Fruit fly (Drosophila melanogaster) whole organism, embryonic: Measurements from ENCODE around the gene Sec5.

Experiments used
- Aef1 ChIP-seq: fragments of 200-800 bp; sonication (Bioruptor generic); IDR thresholded peaks from 3 replicates; pipeline ENCODE4 v1.3.6; 2022; ENCODE audit warnings: missing biosample characterization, missing genetic modification characterization
- Atf-2 ChIP-seq: fragments of 200-800 bp; sonication (Bioruptor generic); optimal IDR thresholded peaks from 2 replicates; lab custom pipeline; 2016; ENCODE audit warnings: missing biosample characterization, missing genetic modification characterization
- BtbVII ChIP-seq: fragments of 200-800 bp; sonication (Bioruptor generic); optimal IDR thresholded peaks from 3 replicates; lab custom pipeline; 2017; ENCODE audit warnings: missing biosample characterization, mild to moderate bottlenecking, missing genetic modification characterization
- CG10431 ChIP-seq: fragments of 200-800 bp; sonication (Bioruptor generic); optimal IDR thresholded peaks from 3 replicates; lab custom pipeline; 2018; ENCODE audit warnings: missing biosample characterization, mild to moderate bottlenecking, missing genetic modification characterization
- CG10979 ChIP-seq: fragments of 200-800 bp; sonication (Bioruptor generic); optimal IDR thresholded peaks from 2 replicates; lab custom pipeline; 2018; ENCODE audit warnings: missing biosample characterization, mild to moderate bottlenecking, missing genetic modification characterization, moderate library complexity
- CG14441 ChIP-seq: fragments of 200-800 bp; sonication (Bioruptor generic); IDR thresholded peaks from 2 replicates; pipeline ENCODE4 v1.3.6; 2022; ENCODE audit warnings: missing biosample characterization, missing genetic modification characterization
- CG15479 ChIP-seq: fragments of 200-800 bp; sonication (Bioruptor generic); optimal IDR thresholded peaks from 3 replicates; lab custom pipeline; 2019; ENCODE audit warnings: missing biosample characterization, mild to moderate bottlenecking, missing genetic modification characterization, moderate library complexity
- CG17359 ChIP-seq: fragments of 200-800 bp; sonication (Bioruptor generic); optimal IDR thresholded peaks from 3 replicates; lab custom pipeline; 2018; ENCODE audit warnings: missing biosample characterization, mild to moderate bottlenecking, missing genetic modification characterization, moderate library complexity
- CG18476 ChIP-seq: fragments of 200-800 bp; sonication (Bioruptor generic); optimal IDR thresholded peaks from 2 replicates; lab custom pipeline; 2016; ENCODE audit warnings: missing biosample characterization, mild to moderate bottlenecking, missing genetic modification characterization
- CG2120 ChIP-seq: fragments of 200-800 bp; sonication (Bioruptor generic); optimal IDR thresholded peaks from 3 replicates; lab custom pipeline; 2016; ENCODE audit warnings: missing biosample characterization, missing genetic modification characterization
- CG2202 ChIP-seq: fragments of 200-800 bp; sonication (Bioruptor generic); optimal IDR thresholded peaks from 2 replicates; lab custom pipeline; 2018; ENCODE audit warnings: missing biosample characterization, mild to moderate bottlenecking, missing genetic modification characterization
- CG2712 ChIP-seq: fragments of 200-800 bp; optimal IDR thresholded peaks from 3 replicates; lab custom pipeline; 2019; ENCODE audit warnings: missing biosample characterization, mild to moderate bottlenecking, missing genetic modification characterization, moderate library complexity
- CG4404 ChIP-seq: fragments of 200-800 bp; sonication (Bioruptor generic); IDR thresholded peaks from 2 replicates; pipeline ENCODE4 v1.3.6; 2022; ENCODE audit warnings: missing biosample characterization, missing genetic modification characterization
- CG4617 ChIP-seq: fragments of 200-800 bp; sonication (Bioruptor generic); optimal IDR thresholded peaks from 3 replicates; lab custom pipeline; 2016; ENCODE audit warnings: missing biosample characterization, missing genetic modification characterization, borderline replicate concordance
- CG5180 ChIP-seq: fragments of 200-800 bp; sonication (Bioruptor generic); optimal IDR thresholded peaks from 3 replicates; lab custom pipeline; 2017; ENCODE audit warnings: missing biosample characterization, missing genetic modification characterization, mild to moderate bottlenecking, moderate library complexity, missing genetic modification reagents
- CG7357 ChIP-seq: fragments of 200-800 bp; sonication (Bioruptor generic); IDR thresholded peaks from 3 replicates; pipeline ENCODE4 v1.3.6; 2022; ENCODE audit warnings: missing biosample characterization, missing genetic modification characterization
- CG7928 ChIP-seq: fragments of 200-800 bp; sonication (Bioruptor generic); optimal IDR thresholded peaks from 2 replicates; lab custom pipeline; 2017; ENCODE audit warnings: missing biosample characterization, mild to moderate bottlenecking, missing genetic modification characterization
- CG8281 ChIP-seq: fragments of 200-800 bp; sonication (Bioruptor generic); optimal IDR thresholded peaks from 2 replicates; lab custom pipeline; 2018; ENCODE audit warnings: missing biosample characterization, mild to moderate bottlenecking, missing genetic modification characterization, moderate library complexity
- CG8388 ChIP-seq: fragments of 200-800 bp; sonication (Bioruptor generic); optimal IDR thresholded peaks from 2 replicates; lab custom pipeline; 2019; ENCODE audit warnings: missing biosample characterization, mild to moderate bottlenecking, missing genetic modification characterization, moderate library complexity
- CG8944 ChIP-seq: fragments of 200-800 bp; sonication (Bioruptor generic); optimal IDR thresholded peaks from 3 replicates; lab custom pipeline; 2016; ENCODE audit warnings: missing biosample characterization, missing genetic modification characterization
- CG9215 ChIP-seq: fragments of 200-800 bp; sonication (Bioruptor generic); IDR thresholded peaks from 2 replicates; pipeline ENCODE4 v1.3.6; 2022; ENCODE audit warnings: missing biosample characterization, missing genetic modification characterization
- CG9437 ChIP-seq: fragments of 200-800 bp; sonication (Bioruptor generic); optimal IDR thresholded peaks from 2 replicates; lab custom pipeline; 2018; ENCODE audit warnings: missing biosample characterization, mild to moderate bottlenecking, missing genetic modification characterization
- CG9609 ChIP-seq: fragments of 200-800 bp; sonication (Bioruptor generic); optimal IDR thresholded peaks from 3 replicates; lab custom pipeline; 2016; ENCODE audit warnings: missing biosample characterization, missing genetic modification characterization
- CG9817 ChIP-seq: fragments of 200-800 bp; sonication (Bioruptor generic); optimal IDR thresholded peaks from 2 replicates; lab custom pipeline; 2018; ENCODE audit warnings: missing biosample characterization, mild to moderate bottlenecking, missing genetic modification characterization, moderate library complexity
- H15 ChIP-seq: fragments of 200-800 bp; sonication (Bioruptor generic); IDR thresholded peaks from 3 replicates; pipeline ENCODE4 v1.3.6; 2022; ENCODE audit warnings: missing biosample characterization, missing genetic modification characterization
- HmgD ChIP-seq: fragments of 200-800 bp; sonication (Bioruptor generic); optimal IDR thresholded peaks from 3 replicates; lab custom pipeline; 2016; ENCODE audit warnings: missing biosample characterization, missing genetic modification characterization
- Mes4 ChIP-seq: fragments of 200-800 bp; sonication (Bioruptor generic); optimal IDR thresholded peaks from 2 replicates; lab custom pipeline; 2016; ENCODE audit warnings: missing biosample characterization, missing genetic modification characterization
- Mrtf ChIP-seq: fragments of 200-800 bp; sonication (Bioruptor generic); IDR thresholded peaks from 3 replicates; pipeline ENCODE4 v1.3.6; 2022; ENCODE audit warnings: missing biosample characterization, missing genetic modification characterization
- Optix ChIP-seq: fragments of 200-800 bp; sonication (Bioruptor generic); IDR thresholded peaks from 3 replicates; pipeline ENCODE4 v1.3.6; 2022; ENCODE audit warnings: missing biosample characterization, missing genetic modification characterization
- Poxn ChIP-seq: fragments of 200-800 bp; sonication (Bioruptor generic); IDR thresholded peaks from 2 replicates; pipeline ENCODE4 v1.3.6; 2022; ENCODE audit warnings: missing biosample characterization, missing genetic modification characterization
- Ptx1 ChIP-seq: fragments of 200-800 bp; sonication (Bioruptor generic); IDR thresholded peaks from 2 replicates; pipeline ENCODE4 v1.3.6; 2022; ENCODE audit warnings: missing biosample characterization, missing genetic modification characterization
- Sry-δ ChIP-seq: fragments of 200-800 bp; sonication (Bioruptor generic); optimal IDR thresholded peaks from 2 replicates; lab custom pipeline; 2016; ENCODE audit warnings: missing biosample characterization, missing genetic modification characterization
- Trl ChIP-seq, 3 experiments: fragments of >200 bp in 2 of 3; fragments of 200-800 bp in 1 of 3; sonication (Bioruptor generic) in 1 of 3; optimal IDR thresholded peaks; 2 replicates in 1 of 3; 3 replicates in 2 of 3; lab custom pipeline; 2016 to 2017; ENCODE audit warnings: missing biosample characterization in 1 of 3, missing genetic modification characterization in 1 of 3
- al ChIP-seq: fragments of 200-800 bp; sonication (Bioruptor generic); IDR thresholded peaks from 2 replicates; pipeline ENCODE4 v1.3.6; 2022; ENCODE audit warnings: missing biosample characterization, missing genetic modification characterization
- ash1 ChIP-seq: fragments of 200-800 bp; sonication (Bioruptor generic); optimal IDR thresholded peaks from 2 replicates; lab custom pipeline; 2018; ENCODE audit warnings: missing biosample characterization, mild to moderate bottlenecking, missing genetic modification characterization
- br ChIP-seq: fragments of >200 bp; optimal IDR thresholded peaks from 2 replicates; lab custom pipeline; 2017
- en ChIP-seq: fragments of 200-800 bp; sonication (Bioruptor generic); optimal IDR thresholded peaks from 2 replicates; lab custom pipeline; 2016; ENCODE audit warnings: missing biosample characterization, missing genetic modification characterization
- fd102C ChIP-seq: fragments of 200-800 bp; sonication (Bioruptor generic); optimal IDR thresholded peaks from 2 replicates; lab custom pipeline; 2018; ENCODE audit warnings: missing biosample characterization, mild to moderate bottlenecking, missing genetic modification characterization, moderate library complexity
- ftz-f1 ChIP-seq: fragments of 200-800 bp; sonication (Bioruptor generic); optimal IDR thresholded peaks from 2 replicates; lab custom pipeline; 2016; ENCODE audit warnings: missing biosample characterization, missing genetic modification characterization
- gfzf ChIP-seq: fragments of 200-800 bp; sonication (Bioruptor generic); optimal IDR thresholded peaks from 2 replicates; lab custom pipeline; 2016; ENCODE audit warnings: missing biosample characterization, mild to moderate bottlenecking, missing genetic modification characterization, moderate library complexity
- grau ChIP-seq: fragments of 200-800 bp; optimal IDR thresholded peaks from 3 replicates; lab custom pipeline; 2019; ENCODE audit warnings: missing biosample characterization, mild to moderate bottlenecking, missing genetic modification characterization, moderate library complexity
- lilli ChIP-seq: fragments of 200-800 bp; sonication (Bioruptor generic); optimal IDR thresholded peaks from 3 replicates; lab custom pipeline; 2016; ENCODE audit warnings: missing biosample characterization, missing genetic modification characterization
- nerfin-2 ChIP-seq: fragments of 200-800 bp; sonication (Bioruptor generic); IDR thresholded peaks from 2 replicates; pipeline ENCODE4 v1.3.6; 2022; ENCODE audit warnings: missing biosample characterization, missing genetic modification characterization; ENCODE audit not compliant: partially characterized antibody
- odd ChIP-seq: fragments of 200-800 bp; sonication (Bioruptor generic); optimal IDR thresholded peaks from 2 replicates; lab custom pipeline; 2017; ENCODE audit warnings: missing biosample characterization, mild to moderate bottlenecking, missing genetic modification characterization
- org-1 ChIP-seq: fragments of 200-800 bp; sonication (Bioruptor generic); optimal IDR thresholded peaks from 2 replicates; lab custom pipeline; 2017; ENCODE audit warnings: missing biosample characterization, missing genetic modification characterization
- pita ChIP-seq: fragments of 200-800 bp; sonication (Bioruptor generic); optimal IDR thresholded peaks from 2 replicates; lab custom pipeline; 2017; ENCODE audit warnings: missing biosample characterization, mild to moderate bottlenecking, missing genetic modification characterization
- pum ChIP-seq: fragments of 200-800 bp; sonication (Bioruptor generic); optimal IDR thresholded peaks from 2 replicates; lab custom pipeline; 2016; ENCODE audit warnings: missing biosample characterization, missing genetic modification characterization
- sc ChIP-seq, 3 experiments: fragments of >200 bp in 2 of 3; fragments of 200-800 bp in 1 of 3; sonication (Bioruptor generic) in 1 of 3; optimal IDR thresholded peaks; 2 replicates in 2 of 3; 3 replicates in 1 of 3; lab custom pipeline; 2017; ENCODE audit warnings: mild to moderate bottlenecking in 1 of 3, missing biosample characterization in 1 of 3, missing genetic modification characterization in 1 of 3, missing genetic modification reagents in 1 of 3
- so ChIP-seq: fragments of 200-800 bp; sonication (Bioruptor generic); IDR thresholded peaks from 3 replicates; pipeline ENCODE4 v1.3.6; 2022; ENCODE audit warnings: missing biosample characterization, missing genetic modification characterization
- zen2 ChIP-seq: fragments of 200-800 bp; sonication (Bioruptor generic); IDR thresholded peaks from 3 replicates; pipeline ENCODE4 v1.3.6; 2022; ENCODE audit warnings: missing biosample characterization, missing genetic modification characterization; ENCODE audit not compliant: partially characterized antibody

Sec5 gene

DNA sequence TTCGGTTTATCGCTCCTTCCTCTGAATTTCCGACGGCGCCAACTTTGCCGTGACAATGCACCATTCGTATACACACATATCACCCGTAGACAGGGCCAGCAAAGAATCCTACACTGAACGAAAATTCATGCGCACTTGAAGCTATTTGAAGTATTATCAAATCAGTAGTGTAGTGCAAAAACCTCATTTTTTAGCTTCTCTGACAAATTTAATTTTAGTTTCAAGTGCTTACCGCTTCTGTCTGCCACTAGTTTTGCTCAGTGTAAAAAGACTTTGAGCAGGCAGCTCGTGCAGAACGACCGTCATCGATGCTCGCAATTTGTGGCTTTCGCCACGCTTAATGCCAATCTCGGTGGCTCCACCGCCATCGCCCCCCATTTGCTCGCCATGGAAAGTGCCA, 12.3 kb upstream of the Sec5 start (continued):
- TF ChIP-seq CG17359 (tag; lab: Kevin White, UChicago), result peak; percentile 37
- peak; percentile 60; the same call in 1 of the 3 replicates for TF ChIP-seq Optix (GFP tag; lab: Robert Waterston, UW)
- no peak for TF ChIP-seq ftz-f1 (GFP tag; lab: Kevin White, UChicago)
- TF ChIP-seq gfzf (GFP tag; lab: Kevin White, UChicago), result no peak
- TF ChIP-seq al (GFP tag; lab: Robert Waterston, UW), result 0 out of 2 replicates have a peak, but pooled peaks have one; percentile 21
- TF ChIP-seq nerfin-2 (GFP tag; lab: Robert Waterston, UW), result no peak
- no peak for TF ChIP-seq BtbVII (GFP tag; lab: Kevin White, UChicago)
- TF ChIP-seq CG8281 (tag; lab: Kevin White, UChicago), result no peak
- peak; percentile 68 for TF ChIP-seq CG14441
- TF ChIP-seq CG8388 (GFP tag; lab: Kevin White, UChicago), result no peak
- no peak for TF ChIP-seq Sry-δ (GFP tag; lab: Kevin White, UChicago)
- TF ChIP-seq Atf-2 (GFP tag; lab: Kevin White, UChicago), result peak; percentile 19
- TF ChIP-seq lilli (GFP tag; lab: Kevin White, UChicago), result peak; percentile 21
- TF ChIP-seq CG7357 (GFP tag; lab: Robert Waterston, UW), result no peak
- no peak for TF ChIP-seq odd (GFP tag; lab: Kevin White, UChicago)
- TF ChIP-seq so (GFP tag; lab: Robert Waterston, UW), result no peak
- peak; percentile 52 for TF ChIP-seq CG9609 (GFP tag; lab: Kevin White, UChicago)
- TF ChIP-seq fd102C (GFP tag; lab: Kevin White, UChicago), result no peak
- TF ChIP-seq org-1 (GFP tag; lab: Kevin White, UChicago), result peak; percentile 16
- peak; percentile 29 for TF ChIP-seq CG18476 (GFP tag; lab: Kevin White, UChicago)
- no peak for TF ChIP-seq Mes4 (GFP tag; lab: Kevin White, UChicago)
- TF ChIP-seq pita (GFP tag; lab: Kevin White, UChicago), result no peak
- peak; percentile 44 for TF ChIP-seq CG8944
- peak; percentile 7; the same call in 1 of the 2 replicates for TF ChIP-seq CG4404 (GFP tag; lab: Robert Waterston, UW)
- TF ChIP-seq HmgD (GFP tag; lab: Kevin White, UChicago), result no peak
- TF ChIP-seq br (lab: Kevin White, UChicago), result no peak
- TF ChIP-seq Aef1 (GFP tag; lab: Robert Waterston, UW), result peak; percentile 38; the same call in 1 of the 3 replicates
- TF ChIP-seq Ptx1 (GFP tag; lab: Robert Waterston, UW), result peak; percentile 65
- no peak for TF ChIP-seq zen2 (GFP tag; lab: Robert Waterston, UW)
- TF ChIP-seq CG7928 (GFP tag; lab: Kevin White, UChicago), result no peak
- no peak for TF ChIP-seq Trl (optimal IDR thresholded peaks at IDR 0.05; lab: Kevin White, UChicago)
- TF ChIP-seq Trl (GFP tag; optimal IDR thresholded peaks at IDR 0.05; lab: Kevin White, UChicago), result peak; percentile 7
- 0 out of 3 replicates have a peak, but pooled peaks have one; percentile 27 for TF ChIP-seq H15 (GFP tag; lab: Robert Waterston, UW)
- no peak for TF ChIP-seq CG15479
- TF ChIP-seq CG2202 (tag; lab: Kevin White, UChicago), result no peak
- peak; percentile 18 for TF ChIP-seq CG9437
- no peak for TF ChIP-seq CG4617 (GFP tag; lab: Kevin White, UChicago)
- TF ChIP-seq grau (tag; lab: Kevin White, UChicago), result peak; percentile 35
- TF ChIP-seq CG9817 (tag; lab: Kevin White, UChicago), result peak; percentile 15
- no peak for TF ChIP-seq CG10431 (GFP tag; lab: Kevin White, UChicago)
- peak; percentile 5 for TF ChIP-seq pum
- peak; percentile 46 for TF ChIP-seq CG2120 (GFP tag; lab: Kevin White, UChicago)
- TF ChIP-seq ash1, result no peak
- no peak for TF ChIP-seq sc (optimal IDR thresholded peaks at IDR 0.05; lab: Kevin White, UChicago)
- TF ChIP-seq sc (GFP tag; optimal IDR thresholded peaks at IDR 0.05; lab: Kevin White, UChicago), result no peak
- TF ChIP-seq Poxn, result no peak
- TF ChIP-seq CG9215 (GFP tag; lab: Robert Waterston, UW), result peak; percentile 11; the same call in 1 of the 2 replicates
- TF ChIP-seq en (GFP tag; lab: Kevin White, UChicago), result no peak
- TF ChIP-seq CG10979, result peak; percentile 35
- no peak for TF ChIP-seq CG5180
- peak; percentile 40; the same call in 1 of the 3 replicates for TF ChIP-seq Mrtf
- peak; percentile 36 for TF ChIP-seq CG2712 (tag; lab: Kevin White, UChicago)
